Fruit fly (Drosophila melanogaster) whole organism, prepupa: Measurements from ENCODE around the gene mAChR-C.

Experiments used
- Blimp-1 ChIP-seq: fragments of 200-800 bp; sonication (Bioruptor generic); optimal IDR thresholded peaks from 3 replicates; lab custom pipeline; 2017; ENCODE audit warnings: missing biosample characterization, missing genetic modification characterization, mild to moderate bottlenecking, moderate library complexity, missing genetic modification reagents
- CG10631 ChIP-seq: fragments of 200-800 bp; sonication (Bioruptor generic); optimal IDR thresholded peaks from 2 replicates; lab custom pipeline; 2016; ENCODE audit warnings: missing biosample characterization, missing genetic modification characterization
- CG10669 ChIP-seq: fragments of 200-800 bp; sonication (Bioruptor generic); optimal IDR thresholded peaks from 3 replicates; lab custom pipeline; 2018; ENCODE audit warnings: missing biosample characterization, mild to moderate bottlenecking, missing genetic modification characterization, moderate library complexity
- CG11294 ChIP-seq: fragments of 200-800 bp; sonication (Bioruptor generic); IDR thresholded peaks from 2 replicates; pipeline ENCODE4 v1.3.6; 2022; ENCODE audit warnings: missing biosample characterization, missing genetic modification characterization
- CG11902 ChIP-seq: fragments of 200-800 bp; sonication (Bioruptor generic); optimal IDR thresholded peaks from 3 replicates; lab custom pipeline; 2016; ENCODE audit warnings: missing biosample characterization, missing genetic modification characterization
- CG15336 ChIP-seq: fragments of 200-800 bp; sonication (Bioruptor generic); IDR thresholded peaks from 2 replicates; pipeline ENCODE4 v1.3.6; 2022; ENCODE audit warnings: missing biosample characterization, missing genetic modification characterization
- CG1621 ChIP-seq: fragments of 200-800 bp; sonication (Bioruptor generic); optimal IDR thresholded peaks from 3 replicates; lab custom pipeline; 2018; ENCODE audit warnings: missing biosample characterization, mild to moderate bottlenecking, missing genetic modification characterization
- CG3032 ChIP-seq: fragments of 200-800 bp; optimal IDR thresholded peaks from 2 replicates; lab custom pipeline; 2019; ENCODE audit warnings: missing biosample characterization, mild to moderate bottlenecking, missing genetic modification characterization, moderate library complexity
- CG31627 ChIP-seq: fragments of 200-800 bp; sonication (Bioruptor generic); optimal IDR thresholded peaks from 3 replicates; lab custom pipeline; 2016; ENCODE audit warnings: missing biosample characterization, missing genetic modification characterization
- CG32006 ChIP-seq: fragments of 200-800 bp; sonication (Bioruptor generic); optimal IDR thresholded peaks from 3 replicates; lab custom pipeline; 2017; ENCODE audit warnings: missing biosample characterization, mild to moderate bottlenecking, missing genetic modification characterization
- CG34406 ChIP-seq: fragments of 200-800 bp; sonication (Bioruptor generic); optimal IDR thresholded peaks from 3 replicates; lab custom pipeline; 2016; ENCODE audit warnings: missing biosample characterization, missing genetic modification characterization
- CG3919 ChIP-seq: fragments of 200-800 bp; sonication (Bioruptor generic); optimal IDR thresholded peaks from 3 replicates; lab custom pipeline; 2016; ENCODE audit warnings: missing biosample characterization, missing genetic modification characterization
- CG4318 ChIP-seq: fragments of 200-800 bp; sonication (Bioruptor generic); optimal IDR thresholded peaks from 3 replicates; lab custom pipeline; 2017; ENCODE audit warnings: missing biosample characterization, mild to moderate bottlenecking, missing genetic modification characterization
- CG6163 ChIP-seq: fragments of 200-800 bp; sonication (Bioruptor generic); IDR thresholded peaks from 3 replicates; pipeline ENCODE4 v1.3.6; 2022; ENCODE audit warnings: missing biosample characterization, missing genetic modification characterization
- CG6276 ChIP-seq: fragments of 200-800 bp; sonication (Bioruptor generic); optimal IDR thresholded peaks from 2 replicates; lab custom pipeline; 2017; ENCODE audit warnings: missing biosample characterization, mild to moderate bottlenecking, missing genetic modification characterization
- CG6792 ChIP-seq: fragments of 200-800 bp; sonication (Bioruptor generic); optimal IDR thresholded peaks from 3 replicates; lab custom pipeline; 2016; ENCODE audit warnings: missing biosample characterization, missing genetic modification characterization
- CG8119 ChIP-seq: fragments of 200-800 bp; sonication (Bioruptor generic); IDR thresholded peaks from 3 replicates; pipeline ENCODE4 v1.3.6; 2022; ENCODE audit warnings: missing biosample characterization, missing genetic modification characterization
- CG8319 ChIP-seq: fragments of 200-800 bp; sonication (Bioruptor generic); optimal IDR thresholded peaks from 3 replicates; lab custom pipeline; 2016; ENCODE audit warnings: missing biosample characterization, missing genetic modification characterization
- CG8632 ChIP-seq: fragments of 200-800 bp; sonication (Bioruptor generic); optimal IDR thresholded peaks from 3 replicates; lab custom pipeline; 2016; ENCODE audit warnings: missing biosample characterization, missing genetic modification characterization
- Eip75B ChIP-seq: fragments of 200-800 bp; sonication (Bioruptor generic); optimal IDR thresholded peaks from 3 replicates; lab custom pipeline; 2016; ENCODE audit warnings: missing biosample characterization, missing genetic modification characterization
- Eip78C ChIP-seq: fragments of 200-800 bp; sonication (Bioruptor generic); peaks from one replicate; lab custom pipeline; 2016; ENCODE audit warnings: missing biosample characterization, missing genetic modification characterization
- Eip93F ChIP-seq: fragments of 200-800 bp; sonication (Bioruptor generic); optimal IDR thresholded peaks from 2 replicates; lab custom pipeline; 2016; ENCODE audit warnings: missing biosample characterization, mild to moderate bottlenecking, missing genetic modification characterization
- Ets21C ChIP-seq: fragments of 200-800 bp; sonication (Bioruptor generic); optimal IDR thresholded peaks from 3 replicates; lab custom pipeline; 2016; ENCODE audit warnings: missing biosample characterization, missing genetic modification characterization
- Ets96B ChIP-seq: fragments of 200-800 bp; optimal IDR thresholded peaks from 2 replicates; lab custom pipeline; 2019; ENCODE audit warnings: missing biosample characterization, mild to moderate bottlenecking, missing genetic modification characterization, moderate library complexity
- Gug ChIP-seq: fragments of 200-800 bp; sonication (Bioruptor generic); IDR thresholded peaks from 2 replicates; pipeline ENCODE4 v1.3.6; 2022; ENCODE audit warnings: missing biosample characterization, missing genetic modification characterization
- Hr4 ChIP-seq: fragments of 200-800 bp; sonication (Bioruptor generic); optimal IDR thresholded peaks from 3 replicates; lab custom pipeline; 2016; ENCODE audit warnings: missing biosample characterization, missing genetic modification characterization
- Lpt ChIP-seq: fragments of 200-800 bp; sonication (Bioruptor generic); optimal IDR thresholded peaks from 3 replicates; lab custom pipeline; 2016; ENCODE audit warnings: missing biosample characterization, missing genetic modification characterization
- Met ChIP-seq: fragments of 200-800 bp; sonication (Bioruptor generic); optimal IDR thresholded peaks from 3 replicates; lab custom pipeline; 2016; ENCODE audit warnings: missing biosample characterization, missing genetic modification characterization
- Smox ChIP-seq: fragments of 200-800 bp; sonication (Bioruptor generic); optimal IDR thresholded peaks from 3 replicates; lab custom pipeline; 2016; ENCODE audit warnings: missing biosample characterization, missing genetic modification characterization
- Sox102F ChIP-seq: fragments of 200-800 bp; sonication (Bioruptor generic); optimal IDR thresholded peaks from 2 replicates; lab custom pipeline; 2016; ENCODE audit warnings: missing biosample characterization, mild to moderate bottlenecking, missing genetic modification characterization
- Sox15 ChIP-seq: fragments of 200-800 bp; sonication (Bioruptor generic); optimal IDR thresholded peaks from 3 replicates; lab custom pipeline; 2016; ENCODE audit warnings: missing biosample characterization, missing genetic modification characterization
- achi ChIP-seq: fragments of 200-800 bp; sonication (Bioruptor generic); optimal IDR thresholded peaks from 3 replicates; lab custom pipeline; 2016; ENCODE audit warnings: missing biosample characterization, missing genetic modification characterization
- acj6 ChIP-seq: fragments of 200-800 bp; sonication (Bioruptor generic); optimal IDR thresholded peaks from 3 replicates; lab custom pipeline; 2016; ENCODE audit warnings: missing biosample characterization, missing genetic modification characterization
- cyc ChIP-seq: fragments of 200-800 bp; sonication (Bioruptor generic); optimal IDR thresholded peaks from 3 replicates; lab custom pipeline; 2016; ENCODE audit warnings: missing biosample characterization, missing genetic modification characterization
- dsx ChIP-seq: fragments of 200-800 bp; optimal IDR thresholded peaks from 3 replicates; lab custom pipeline; 2019; ENCODE audit warnings: missing biosample characterization, mild to moderate bottlenecking, missing genetic modification characterization, moderate library complexity; ENCODE audit not compliant: poor library complexity, severe bottlenecking
- eg ChIP-seq: fragments of 200-800 bp; sonication (Bioruptor generic); IDR thresholded peaks from 3 replicates; pipeline ENCODE4 v1.3.6; 2022; ENCODE audit warnings: missing biosample characterization, missing genetic modification characterization
- fd59A ChIP-seq: fragments of 200-800 bp; sonication (Bioruptor generic); optimal IDR thresholded peaks from 2 replicates; lab custom pipeline; 2017; ENCODE audit warnings: missing biosample characterization, mild to moderate bottlenecking, missing genetic modification characterization, missing genetic modification reagents
- fd85E ChIP-seq: fragments of 200-800 bp; sonication (Bioruptor generic); optimal IDR thresholded peaks from 3 replicates; lab custom pipeline; 2016; ENCODE audit warnings: missing biosample characterization, missing genetic modification characterization
- fkh ChIP-seq: fragments of 200-800 bp; sonication (Bioruptor generic); optimal IDR thresholded peaks from 3 replicates; lab custom pipeline; 2017; ENCODE audit warnings: missing biosample characterization, mild to moderate bottlenecking, missing genetic modification characterization, moderate library complexity
- lz ChIP-seq: fragments of 200-800 bp; sonication (Bioruptor generic); optimal IDR thresholded peaks from 3 replicates; lab custom pipeline; 2016; ENCODE audit warnings: missing biosample characterization, missing genetic modification characterization
- net ChIP-seq: fragments of 200-800 bp; sonication (Bioruptor generic); optimal IDR thresholded peaks from 3 replicates; lab custom pipeline; 2016; ENCODE audit warnings: missing biosample characterization, missing genetic modification characterization
- pdm3 ChIP-seq: fragments of 200-800 bp; sonication (Bioruptor generic); optimal IDR thresholded peaks from 3 replicates; lab custom pipeline; 2016; ENCODE audit warnings: missing biosample characterization, missing genetic modification characterization
- spab ChIP-seq: fragments of 200-800 bp; sonication (Bioruptor generic); optimal IDR thresholded peaks from 2 replicates; lab custom pipeline; 2017; ENCODE audit warnings: missing biosample characterization, mild to moderate bottlenecking, missing genetic modification characterization, missing genetic modification reagents
- ss ChIP-seq, 2 experiments: fragments of 200-800 bp; sonication (Bioruptor generic); optimal IDR thresholded peaks; 2 replicates in 1 of 2; 3 replicates in 1 of 2; lab custom pipeline; 2017 to 2018; ENCODE audit warnings: mild to moderate bottlenecking in 2 of 2, missing biosample characterization in 2 of 2, missing genetic modification characterization in 2 of 2, moderate library complexity in 1 of 2
- svp ChIP-seq: fragments of 200-800 bp; sonication (Bioruptor generic); peaks from one replicate; lab custom pipeline; 2016; ENCODE audit warnings: missing biosample characterization, missing genetic modification characterization
- topi ChIP-seq: fragments of 200-800 bp; sonication (Bioruptor generic); optimal IDR thresholded peaks from 3 replicates; lab custom pipeline; 2016; ENCODE audit warnings: missing biosample characterization, missing genetic modification characterization
- vri ChIP-seq: fragments of 200-800 bp; sonication (Bioruptor generic); optimal IDR thresholded peaks from 3 replicates; lab custom pipeline; 2016; ENCODE audit warnings: missing biosample characterization, mild to moderate bottlenecking, missing genetic modification characterization

mAChR-C gene

dm6 chrX:6794826-6795225, 37.7 kb downstream of the mAChR-C start:
- TF ChIP-seq CG11294 (no peak), CG15336 (GFP tag; lab: Robert Waterston, UW) (no peak), cyc (GFP tag; lab: Kevin White, UChicago) (peak; percentile 41), Eip78C (GFP tag; lab: Kevin White, UChicago) (peak; percentile 12), lz (peak; percentile 12), CG10669 (GFP tag; lab: Kevin White, UChicago) (peak; percentile 6), topi (GFP tag; lab: Kevin White, UChicago) (peak; percentile 16), CG6163 (GFP tag; lab: Robert Waterston, UW) (peak; percentile 37; the same call in 2 of the 3 replicates), CG3032 (tag; lab: Kevin White, UChicago) (peak; percentile 24), CG3919 (GFP tag; lab: Kevin White, UChicago) (peak; percentile 33), CG32006 (GFP tag; lab: Kevin White, UChicago) (peak; percentile 29), CG8119 (GFP tag; lab: Robert Waterston, UW) (no peak), vri (GFP tag; lab: Kevin White, UChicago) (no peak), svp (GFP tag; lab: Kevin White, UChicago) (peak; percentile 21), CG8319 (GFP tag; lab: Kevin White, UChicago) (no peak), Met (GFP tag; lab: Kevin White, UChicago) (peak; percentile 31), eg (GFP tag; lab: Robert Waterston, UW) (0 out of 3 replicates have a peak, but pooled peaks have one; percentile 22), CG11902 (peak; percentile 38)

- peak; percentile 60 for TF ChIP-seq CG8632
- TF ChIP-seq Ets96B (tag; lab: Kevin White, UChicago) = peak; percentile 50
- peak; percentile 21 for TF ChIP-seq dsx (GFP tag; lab: Kevin White, UChicago)
- peak; percentile 93 for TF ChIP-seq Eip78C (GFP tag; lab: Kevin White, UChicago)
- TF ChIP-seq CG6163 (GFP tag; lab: Robert Waterston, UW) = peak; percentile 91
- TF ChIP-seq fd85E (GFP tag; lab: Kevin White, UChicago) = no peak
- peak; percentile 54 for TF ChIP-seq CG6792
- peak; percentile 86 for TF ChIP-seq CG15336 (GFP tag; lab: Robert Waterston, UW)
- TF ChIP-seq Smox (GFP tag; lab: Kevin White, UChicago) = peak; percentile 61
- TF ChIP-seq CG8319 (GFP tag; lab: Kevin White, UChicago) = peak; percentile 37
- TF ChIP-seq CG10631 (GFP tag; lab: Kevin White, UChicago) = peak; percentile 55
- peak; percentile 69 for TF ChIP-seq CG1621 (tag; lab: Kevin White, UChicago)
- peak; percentile 82 for TF ChIP-seq Gug (GFP tag; lab: Robert Waterston, UW)
- TF ChIP-seq Sox102F (GFP tag; lab: Kevin White, UChicago) = peak; percentile 54
- TF ChIP-seq pdm3 = peak; percentile 85
- peak; percentile 43 for TF ChIP-seq CG11902
- no peak for TF ChIP-seq Eip93F (GFP tag; lab: Kevin White, UChicago)
- peak; percentile 51 for TF ChIP-seq CG3032 (tag; lab: Kevin White, UChicago)
- TF ChIP-seq CG34406 = peak; percentile 44
- peak; percentile 65 for TF ChIP-seq CG10669 (GFP tag; lab: Kevin White, UChicago)
- peak in 1 of 2 experiments; percentile 26 for TF ChIP-seq ss (GFP tag; optimal IDR thresholded peaks at IDR 0.05; lab: Kevin White, UChicago)
- peak; percentile 74 for TF ChIP-seq net
- TF ChIP-seq Hr4 = peak; percentile 87
- TF ChIP-seq fkh = peak; percentile 46
- TF ChIP-seq CG11294 = peak; percentile 74
- TF ChIP-seq vri (GFP tag; lab: Kevin White, UChicago) = peak; percentile 33
- TF ChIP-seq fd59A (GFP tag; lab: Kevin White, UChicago) = peak; percentile 46
- peak; percentile 86 for TF ChIP-seq CG32006 (GFP tag; lab: Kevin White, UChicago)
- peak; percentile 94 for TF ChIP-seq eg (GFP tag; lab: Robert Waterston, UW)
- peak; percentile 76 for TF ChIP-seq achi (GFP tag; lab: Kevin White, UChicago)
- peak; percentile 51 for TF ChIP-seq Ets21C (GFP tag; lab: Kevin White, UChicago)
- TF ChIP-seq CG4318 (GFP tag; lab: Kevin White, UChicago) = peak; percentile 76
- TF ChIP-seq Met (GFP tag; lab: Kevin White, UChicago) = peak; percentile 80
- TF ChIP-seq Lpt (GFP tag; lab: Kevin White, UChicago) = peak; percentile 77
- peak; percentile 65 for TF ChIP-seq CG6276 (GFP tag; lab: Kevin White, UChicago)
- TF ChIP-seq Sox15 = peak; percentile 44
- no peak for TF ChIP-seq Blimp-1 (GFP tag; lab: Kevin White, UChicago)
- TF ChIP-seq acj6 (GFP tag; lab: Kevin White, UChicago) = peak; percentile 79
- peak; percentile 80 for TF ChIP-seq CG3919 (GFP tag; lab: Kevin White, UChicago)
- TF ChIP-seq CG31627 = peak; percentile 79
- peak; percentile 78 for TF ChIP-seq cyc (GFP tag; lab: Kevin White, UChicago)
- peak; percentile 52 for TF ChIP-seq Eip75B
- TF ChIP-seq spab (GFP tag; lab: Kevin White, UChicago) = peak; percentile 29
Observed at dm6 chrX:6794190-6794589, 38.3 kb downstream of the mAChR-C start.
